Worm (Caenorhabditis elegans) whole organism, L3 larva: ENCODE data around the gene ZK813.2.
A peak's percentile ranks its signal among the peaks of the same experiment; 100 is the strongest.

ENCODE experiments used
- R02D3.7 ChIP-seq: fragments of 150-350 bp; optimal IDR thresholded peaks from 2 replicates; lab custom pipeline; 2014; ENCODE audit warnings: missing biosample characterization, missing genetic modification characterization
- ZK546.5 ChIP-seq: sonication (generic microtip); optimal IDR thresholded peaks from 2 replicates; lab custom pipeline; 2017; ENCODE audit warnings: missing biosample characterization, missing genetic modification characterization
- aly-2 ChIP-seq: fragments of 150-350 bp; optimal IDR thresholded peaks from 2 replicates; lab custom pipeline; 2014; ENCODE audit warnings: missing biosample characterization, missing genetic modification characterization
- ama-1 ChIP-seq: fragments of 150-350 bp; optimal IDR thresholded peaks from 2 replicates; lab custom pipeline; 2018
- ceh-16 ChIP-seq: sonication (generic microtip); optimal IDR thresholded peaks from 2 replicates; lab custom pipeline; 2017; ENCODE audit warnings: missing biosample characterization, missing genetic modification characterization
- ceh-28 ChIP-seq: fragments of 150-350 bp; optimal IDR thresholded peaks from 2 replicates; lab custom pipeline; 2014; ENCODE audit warnings: missing biosample characterization, missing genetic modification reagents, missing genetic modification characterization
- ceh-82 ChIP-seq: fragments of 150-350 bp; optimal IDR thresholded peaks from 2 replicates; lab custom pipeline; 2014; ENCODE audit warnings: missing biosample characterization, missing genetic modification characterization
- daf-12 ChIP-seq: fragments of 150-350 bp; optimal IDR thresholded peaks from 2 replicates; lab custom pipeline; 2014; ENCODE audit warnings: missing biosample characterization, missing genetic modification reagents, missing genetic modification characterization
- egl-27 ChIP-seq: sonication (generic microtip); optimal IDR thresholded peaks from 4 replicates; lab custom pipeline; 2017; ENCODE audit warnings: missing biosample characterization, missing genetic modification reagents, missing genetic modification characterization
- egl-5 ChIP-seq: fragments of 150-350 bp; optimal IDR thresholded peaks from 2 replicates; lab custom pipeline; 2017; ENCODE audit warnings: missing biosample characterization, missing genetic modification reagents, missing genetic modification characterization, inconsistent platforms
- elt-1 ChIP-seq: fragments of 150-350 bp; optimal IDR thresholded peaks from 2 replicates; lab custom pipeline; 2014; ENCODE audit warnings: missing biosample characterization, missing genetic modification characterization
- elt-2 ChIP-seq: sonication (generic microtip); optimal IDR thresholded peaks from 2 replicates; lab custom pipeline; 2016; ENCODE audit warnings: missing genetic modification reagents, mild to moderate bottlenecking, missing genetic modification characterization, missing compliant biosample characterization
- eor-1 ChIP-seq, 2 experiments: fragments of 150-350 bp; optimal IDR thresholded peaks; 2 replicates each; lab custom pipeline; 2014 to 2018; ENCODE audit warnings: missing biosample characterization in 2 of 2, missing genetic modification characterization in 2 of 2
- fkh-10 ChIP-seq: sonication (generic microtip); optimal IDR thresholded peaks from 2 replicates; lab custom pipeline; 2017; ENCODE audit warnings: missing biosample characterization, missing genetic modification reagents, missing genetic modification characterization
- fkh-2 ChIP-seq: fragments of 150-350 bp; optimal IDR thresholded peaks from 2 replicates; lab custom pipeline; 2014; ENCODE audit warnings: missing biosample characterization, missing genetic modification reagents, missing genetic modification characterization
- hmg-11 ChIP-seq: sonication (generic microtip); optimal IDR thresholded peaks from 2 replicates; lab custom pipeline; 2016; ENCODE audit warnings: missing genetic modification characterization, missing compliant biosample characterization
- lin-39 ChIP-seq: fragments of 150-350 bp; optimal IDR thresholded peaks from 2 replicates; lab custom pipeline; 2018; ENCODE audit warnings: missing biosample characterization, missing genetic modification reagents, missing genetic modification characterization
- lsy-12 ChIP-seq: sonication (generic microtip); optimal IDR thresholded peaks from 2 replicates; lab custom pipeline; 2016; ENCODE audit warnings: mild to moderate bottlenecking, missing genetic modification characterization, missing compliant biosample characterization
- mdl-1 ChIP-seq: fragments of 150-350 bp; optimal IDR thresholded peaks from 2 replicates; lab custom pipeline; 2014; ENCODE audit warnings: missing biosample characterization, missing genetic modification characterization
- mml-1 ChIP-seq: fragments of 150-350 bp; sonication (generic microtip); optimal IDR thresholded peaks from 3 replicates; lab custom pipeline; 2014; ENCODE audit warnings: missing biosample characterization, missing genetic modification characterization
- nfya-1 ChIP-seq: sonication (generic microtip); optimal IDR thresholded peaks from 2 replicates; lab custom pipeline; 2017; ENCODE audit warnings: missing genetic modification characterization, mild to moderate bottlenecking, missing compliant biosample characterization, antibody characterized with exemption, moderate library complexity; ENCODE audit not compliant: insufficient read depth
- nhr-11 ChIP-seq: fragments of 150-350 bp; optimal IDR thresholded peaks from 2 replicates; lab custom pipeline; 2014; ENCODE audit warnings: missing biosample characterization, missing genetic modification characterization
- nhr-12 ChIP-seq: fragments of 150-350 bp; optimal IDR thresholded peaks from 2 replicates; lab custom pipeline; 2014; ENCODE audit warnings: missing biosample characterization, missing genetic modification characterization
- nhr-23 ChIP-seq: fragments of 150-350 bp; optimal IDR thresholded peaks from 2 replicates; lab custom pipeline; 2014; ENCODE audit warnings: missing biosample characterization, missing genetic modification reagents, missing genetic modification characterization
- nhr-237 ChIP-seq: fragments of 150-350 bp; optimal IDR thresholded peaks from 2 replicates; lab custom pipeline; 2014; ENCODE audit warnings: missing biosample characterization, missing genetic modification characterization
- nhr-25 ChIP-seq: sonication (generic microtip); optimal IDR thresholded peaks from 2 replicates; lab custom pipeline; 2017; ENCODE audit warnings: missing biosample characterization, missing genetic modification characterization
- nhr-43 ChIP-seq: sonication (generic microtip); optimal IDR thresholded peaks from 2 replicates; lab custom pipeline; 2016; ENCODE audit warnings: mild to moderate bottlenecking, missing genetic modification characterization, missing compliant biosample characterization; ENCODE audit not compliant: poor library complexity, severe bottlenecking
- nhr-76 ChIP-seq: fragments of 150-350 bp; sonication (generic microtip); optimal IDR thresholded peaks from 5 replicates; lab custom pipeline; 2014; ENCODE audit warnings: missing biosample characterization, missing genetic modification characterization
- nhr-77 ChIP-seq: fragments of 150-350 bp; optimal IDR thresholded peaks from 2 replicates; lab custom pipeline; 2014; ENCODE audit warnings: missing biosample characterization, missing genetic modification characterization
- pqm-1 ChIP-seq: fragments of 150-350 bp; optimal IDR thresholded peaks from 2 replicates; lab custom pipeline; 2017; ENCODE audit warnings: missing biosample characterization, missing genetic modification characterization, inconsistent platforms
- sea-2 ChIP-seq: fragments of 150-350 bp; sonication (generic microtip); optimal IDR thresholded peaks from 4 replicates; lab custom pipeline; 2014; ENCODE audit warnings: missing biosample characterization, missing genetic modification reagents, missing genetic modification characterization
- skn-1 ChIP-seq: fragments of 150-350 bp; optimal IDR thresholded peaks from 2 replicates; lab custom pipeline; 2014; ENCODE audit warnings: missing biosample characterization, missing genetic modification characterization
- snpc-4 ChIP-seq: fragments of 150-350 bp; optimal IDR thresholded peaks from 2 replicates; lab custom pipeline; 2014; ENCODE audit warnings: missing biosample characterization, missing genetic modification characterization
- tbx-2 ChIP-seq: sonication (generic microtip); optimal IDR thresholded peaks from 2 replicates; lab custom pipeline; 2016; ENCODE audit warnings: mild to moderate bottlenecking, missing genetic modification characterization, missing compliant biosample characterization
- unc-39 ChIP-seq: sonication (generic microtip); optimal IDR thresholded peaks from 4 replicates; lab custom pipeline; 2017; ENCODE audit warnings: missing biosample characterization, missing genetic modification characterization
- unc-62 ChIP-seq: fragments of 150-350 bp; sonication (generic microtip); optimal IDR thresholded peaks from 4 replicates; lab custom pipeline; 2014; ENCODE audit warnings: missing biosample characterization, missing genetic modification reagents, missing genetic modification characterization
- ztf-11 ChIP-seq: fragments of 150-350 bp; optimal IDR thresholded peaks from 2 replicates; lab custom pipeline; 2014; ENCODE audit warnings: missing biosample characterization, missing genetic modification characterization
- ztf-4 ChIP-seq: fragments of 150-350 bp; optimal IDR thresholded peaks from 2 replicates; lab custom pipeline; 2014; ENCODE audit warnings: missing biosample characterization, missing genetic modification characterization

The ZK813.2 gene

DNA sequence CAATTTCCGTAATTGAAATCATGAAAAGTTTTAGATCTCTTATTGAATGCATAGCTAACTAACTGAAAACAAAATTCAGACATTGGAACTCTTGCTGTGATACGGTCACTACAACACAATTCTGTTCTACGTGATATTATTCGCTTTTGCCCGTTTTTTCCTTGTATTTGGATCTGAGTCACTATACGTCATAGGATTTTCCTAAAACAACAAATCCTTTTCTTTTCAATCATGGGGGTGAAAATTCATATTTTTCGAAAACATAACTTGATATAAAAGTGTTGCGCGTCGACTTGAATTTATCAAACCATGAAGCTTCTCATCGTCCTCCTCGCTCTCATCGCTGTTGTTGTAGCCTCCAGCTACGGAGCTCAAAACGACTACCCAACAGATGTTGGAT is 2.4 kb downstream of the ZK813.2 start, which contains the start of gene ZK813.1:
TSS of gene ZK813.1 (plus strand) at position 301 of the 400 bp plus-strand sequence.
- TF ChIP-seq lsy-12 (tag; lab: Kevin White, UChicago) (no peak), snpc-4 (tag; lab: Kevin White, UChicago) (no peak), ceh-82 (no peak), egl-5 (tag; lab: Kevin White, UChicago) (no peak), mdl-1 (tag; lab: Kevin White, UChicago) (no peak), R02D3.7 (tag; lab: Kevin White, UChicago) (no peak), ztf-4 (tag; lab: Kevin White, UChicago) (no peak)

DNA sequence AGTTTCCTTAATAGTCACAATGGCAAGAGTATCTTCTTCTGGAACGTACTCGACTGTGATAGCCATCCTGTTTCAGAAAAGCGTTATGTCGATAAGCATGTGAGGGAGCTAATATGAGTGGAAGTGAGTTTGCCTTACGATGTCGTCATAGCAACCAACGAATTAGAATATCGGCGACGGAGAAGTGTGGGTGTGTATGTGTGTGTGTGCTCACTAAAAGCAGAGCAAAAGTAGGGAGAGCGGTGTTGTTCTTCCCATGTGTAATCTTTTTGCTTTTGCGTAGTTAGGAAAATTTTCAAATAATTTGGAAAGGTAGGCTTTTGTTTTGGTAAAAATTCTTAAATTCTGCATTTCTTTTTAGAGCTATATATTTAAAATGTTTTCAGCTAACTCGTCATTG is 7.5 kb downstream of the ZK813.2 start, which contains the start of gene ZK813.5:
TSS of gene ZK813.5 (minus strand) at position 101 of the 400 bp plus-strand sequence.
- no peak for TF ChIP-seq R02D3.7 (tag; lab: Kevin White, UChicago)
- TF ChIP-seq skn-1 (tag; lab: Kevin White, UChicago), result no peak
- TF ChIP-seq ztf-11 (tag; lab: Kevin White, UChicago), result no peak
- TF ChIP-seq aly-2 (tag; lab: Kevin White, UChicago), result no peak
- TF ChIP-seq ceh-28 (tag; lab: Kevin White, UChicago), result no peak
- TF ChIP-seq ztf-4 (tag; lab: Kevin White, UChicago), result no peak
- TF ChIP-seq fkh-10 (GFP tag; lab: Kevin White, UChicago), result no peak
- no peak for TF ChIP-seq nhr-25
- TF ChIP-seq mml-1 (tag; lab: Kevin White, UChicago), result no peak
- TF ChIP-seq ama-1 (lab: Kevin White, UChicago), result no peak
- TF ChIP-seq unc-39, result no peak
- no peak for TF ChIP-seq nhr-23 (tag; lab: Kevin White, UChicago)
- no peak for TF ChIP-seq nhr-43 (tag; lab: Kevin White, UChicago)
- no peak for TF ChIP-seq lin-39 (tag; lab: Kevin White, UChicago)
- no peak for TF ChIP-seq ceh-16 (tag; lab: Kevin White, UChicago)
- TF ChIP-seq lsy-12 (tag; lab: Kevin White, UChicago), result no peak
- TF ChIP-seq ceh-82, result no peak
- no peak for TF ChIP-seq nhr-76
- no peak for TF ChIP-seq egl-27 (tag; lab: Kevin White, UChicago)

- no peak for TF ChIP-seq unc-62 (GFP tag; lab: Kevin White, UChicago)
- no peak for TF ChIP-seq ztf-4 (tag; lab: Kevin White, UChicago)
- no peak for TF ChIP-seq nhr-23 (tag; lab: Kevin White, UChicago)
- no peak for TF ChIP-seq nhr-12
- no peak for TF ChIP-seq pqm-1 (tag; lab: Kevin White, UChicago)
- TF ChIP-seq ceh-82, result no peak
- TF ChIP-seq sea-2 (GFP tag; lab: Kevin White, UChicago), result no peak
- no peak for TF ChIP-seq nhr-77 (tag; lab: Kevin White, UChicago)
- TF ChIP-seq skn-1 (tag; lab: Kevin White, UChicago), result no peak
These were observed 10.2 kb downstream of the ZK813.2 start for ce11 chrX:3453870-3454269.

ce11 chrX:3455561-3455960 is 11.9 kb downstream of the ZK813.2 start:
- TF ChIP-seq elt-1 (tag; lab: Kevin White, UChicago), result no peak
- TF ChIP-seq unc-62 (GFP tag; lab: Kevin White, UChicago), result peak; percentile 43
- TF ChIP-seq elt-2 (tag; lab: Kevin White, UChicago), result no peak
- peak; percentile 93 for TF ChIP-seq lin-39 (tag; lab: Kevin White, UChicago)
- no peak for TF ChIP-seq aly-2 (tag; lab: Kevin White, UChicago)
- no peak for TF ChIP-seq daf-12 (tag; lab: Kevin White, UChicago)
- TF ChIP-seq nhr-11, result no peak
- no peak for TF ChIP-seq snpc-4 (tag; lab: Kevin White, UChicago)
- no peak for TF ChIP-seq nhr-76
- no peak for TF ChIP-seq tbx-2 (tag; lab: Kevin White, UChicago)
- no peak for TF ChIP-seq skn-1 (tag; lab: Kevin White, UChicago)
- TF ChIP-seq ZK546.5 (tag; lab: Kevin White, UChicago), result no peak
- TF ChIP-seq pqm-1 (tag; lab: Kevin White, UChicago), result no peak
- no peak for TF ChIP-seq nhr-237 (tag; lab: Kevin White, UChicago)
- TF ChIP-seq fkh-2 (tag; lab: Kevin White, UChicago), result no peak
- TF ChIP-seq mdl-1 (tag; lab: Kevin White, UChicago), result no peak
- peak; percentile 61 for TF ChIP-seq egl-5 (tag; lab: Kevin White, UChicago)
- TF ChIP-seq nfya-1 (tag; lab: Kevin White, UChicago), result peak; percentile 50
- TF ChIP-seq eor-1 (tag; optimal IDR thresholded peaks at IDR 0.05; lab: Kevin White, UChicago), result no peak
- no peak for TF ChIP-seq hmg-11
- TF ChIP-seq egl-27 (tag; lab: Kevin White, UChicago), result no peak
